Worm (Caenorhabditis elegans): ENCODE results near the gene ttr-40.

DNA sequence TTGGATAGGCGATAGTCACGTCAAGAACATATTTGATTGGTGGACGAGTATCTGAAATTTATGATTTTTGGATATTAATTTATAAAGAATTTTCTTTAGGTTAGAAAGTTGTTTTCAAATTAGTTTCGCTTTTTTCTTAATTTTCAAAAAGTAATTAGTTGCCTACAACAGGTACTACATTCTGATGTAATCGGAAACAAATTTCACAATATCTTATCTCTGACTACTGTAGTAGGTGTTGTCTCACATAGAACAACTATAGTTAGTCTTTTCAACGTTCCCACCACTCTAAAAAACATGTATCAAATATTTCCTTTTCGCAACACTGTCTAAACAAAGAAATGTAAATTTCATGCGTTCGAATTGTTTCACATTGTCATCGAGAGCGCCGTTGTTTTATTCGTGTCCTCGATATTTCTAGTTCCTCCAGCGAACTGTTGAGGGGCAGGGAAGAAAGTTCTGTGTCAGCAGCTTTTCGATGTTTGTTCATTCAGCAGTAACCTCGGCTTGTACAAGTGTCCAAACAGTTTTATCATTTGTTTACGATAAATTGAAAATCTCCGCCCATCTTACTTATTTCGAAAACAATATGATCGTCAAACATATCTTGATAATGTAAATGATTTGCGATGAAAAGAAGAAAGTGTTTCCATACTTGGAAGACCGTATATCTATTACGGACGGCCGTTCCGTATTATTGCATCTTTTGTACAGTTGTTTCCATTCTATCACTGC is 25.9 kb downstream of the ttr-40 start:
- no peak for TF ChIP-seq ZK546.5 (tag; optimal IDR thresholded peaks at IDR 0.05)
- TF ChIP-seq sma-9 (GFP tag; optimal IDR thresholded peaks at IDR 0.05) = no peak
- no peak for TF ChIP-seq sma-9 (tag; optimal IDR thresholded peaks at IDR 0.05)
- no peak for TF ChIP-seq skn-1 (tag; optimal IDR thresholded peaks at IDR 0.05)
- TF ChIP-seq zag-1 (tag; optimal IDR thresholded peaks at IDR 0.05) = no peak
- TF ChIP-seq nhr-12 (tag; optimal IDR thresholded peaks at IDR 0.05) = no peak
- TF ChIP-seq snpc-4 (tag; optimal IDR thresholded peaks at IDR 0.05) = no peak
- TF ChIP-seq ceh-16 (tag; optimal IDR thresholded peaks at IDR 0.05) = no peak
- TF ChIP-seq elt-3 (tag; optimal IDR thresholded peaks at IDR 0.05) = no peak
- no peak for TF ChIP-seq ztf-4 (tag; optimal IDR thresholded peaks at IDR 0.05)
- TF ChIP-seq nhr-77 (tag; optimal IDR thresholded peaks at IDR 0.05) = no peak
- no peak for TF ChIP-seq unc-62 (GFP tag; optimal IDR thresholded peaks at IDR 0.05)
- TF ChIP-seq C34F6.9 (tag; optimal IDR thresholded peaks at IDR 0.05) = no peak

Measured in whole organism, L2 larva.